Worm (Caenorhabditis elegans) whole organism, L1 larva: Measurements from ENCODE around the gene sdz-21.

Experiments used
- Y116A8C.19 ChIP-seq: sonication (generic microtip); optimal IDR thresholded peaks from 2 replicates; lab custom pipeline; 2016; ENCODE audit warnings: missing compliant biosample characterization, missing genetic modification characterization, borderline replicate concordance
- alr-1 ChIP-seq: fragments of 200-800 bp; sonication (Bioruptor generic); optimal IDR thresholded peaks from 2 replicates; lab custom pipeline; 2018; ENCODE audit warnings: borderline replicate concordance, mild to moderate bottlenecking, missing genetic modification characterization, missing compliant biosample characterization
- aly-2 ChIP-seq: fragments of 150-350 bp; optimal IDR thresholded peaks from 2 replicates; lab custom pipeline; 2014; ENCODE audit warnings: missing biosample characterization, missing genetic modification characterization
- ama-1 ChIP-seq: fragments of 150-350 bp; optimal IDR thresholded peaks from 2 replicates; lab custom pipeline; 2014
- ceh-8 ChIP-seq: fragments of 200-800 bp; sonication (Bioruptor generic); optimal IDR thresholded peaks from 2 replicates; lab custom pipeline; 2018; ENCODE audit warnings: mild to moderate bottlenecking, missing genetic modification characterization, moderate library complexity, missing compliant biosample characterization
- ceh-82 ChIP-seq, 3 experiments: fragments of 150-350 bp in 1 of 3; sonication (generic microtip) in 2 of 3; optimal IDR thresholded peaks; 2 replicates each; lab custom pipeline; 2014 to 2017; ENCODE audit warnings: missing biosample characterization in 3 of 3, missing genetic modification characterization in 3 of 3
- ces-1 ChIP-seq: fragments of 150-350 bp; optimal IDR thresholded peaks from 2 replicates; lab custom pipeline; 2014; ENCODE audit warnings: missing biosample characterization, missing genetic modification reagents, missing genetic modification characterization
- dpl-1 ChIP-seq, 3 experiments: fragments of 150-350 bp in 2 of 3; sonication (generic microtip) in 1 of 3; optimal IDR thresholded peaks; 2 replicates each; lab custom pipeline; 2014 to 2017; ENCODE audit warnings: missing biosample characterization in 3 of 3, missing genetic modification characterization in 3 of 3, missing genetic modification reagents in 3 of 3
- dsc-1 ChIP-seq: sonication (generic microtip); optimal IDR thresholded peaks from 2 replicates; lab custom pipeline; 2016; ENCODE audit warnings: mild to moderate bottlenecking, missing genetic modification characterization, missing compliant biosample characterization
- efl-3 ChIP-seq: fragments of 200-800 bp; sonication (Bioruptor generic); optimal IDR thresholded peaks from 2 replicates; lab custom pipeline; 2018; ENCODE audit warnings: mild to moderate bottlenecking, missing genetic modification characterization, missing compliant biosample characterization
- egl-13 ChIP-seq: sonication (generic microtip); optimal IDR thresholded peaks from 2 replicates; lab custom pipeline; 2016; ENCODE audit warnings: missing genotype, missing genetic modification reagents, missing genetic modification characterization, missing compliant biosample characterization
- egl-27 ChIP-seq, 2 experiments: fragments of 150-350 bp in 1 of 2; sonication (generic microtip); optimal IDR thresholded peaks; 3 replicates each; lab custom pipeline; 2017 to 2018; ENCODE audit warnings: missing biosample characterization in 2 of 2, missing genetic modification characterization in 2 of 2, missing genetic modification reagents in 2 of 2
- elt-2 ChIP-seq: sonication (generic microtip); optimal IDR thresholded peaks from 2 replicates; lab custom pipeline; 2016; ENCODE audit warnings: missing genetic modification characterization, mild to moderate bottlenecking, inconsistent platforms, missing compliant biosample characterization, missing genetic modification reagents
- fkh-10 ChIP-seq: sonication (generic microtip); optimal IDR thresholded peaks from 2 replicates; lab custom pipeline; 2017; ENCODE audit warnings: missing biosample characterization, missing genetic modification reagents, missing genetic modification characterization
- fkh-8 ChIP-seq: sonication (generic microtip); optimal IDR thresholded peaks from 2 replicates; lab custom pipeline; 2016; ENCODE audit warnings: mild to moderate bottlenecking, missing genetic modification characterization, missing compliant biosample characterization
- hlh-17 ChIP-seq: fragments of 200-800 bp; sonication (Bioruptor generic); optimal IDR thresholded peaks from 2 replicates; lab custom pipeline; 2018; ENCODE audit warnings: missing genetic modification characterization, mild to moderate bottlenecking, missing compliant biosample characterization, moderate library complexity, borderline replicate concordance
- hlh-4 ChIP-seq: sonication (generic microtip); optimal IDR thresholded peaks from 2 replicates; lab custom pipeline; 2016; ENCODE audit warnings: mild to moderate bottlenecking, missing genetic modification characterization, missing compliant biosample characterization
- irx-1 ChIP-seq: sonication (generic microtip); optimal IDR thresholded peaks from 2 replicates; lab custom pipeline; 2016; ENCODE audit warnings: missing genetic modification characterization, missing compliant biosample characterization
- isw-1 ChIP-seq: fragments of 200-800 bp; sonication (Bioruptor generic); IDR thresholded peaks from 2 replicates; pipeline ENCODE4 v1.3.6; 2022; ENCODE audit warnings: missing genetic modification characterization, missing compliant biosample characterization
- lin-13 ChIP-seq: fragments of 150-350 bp; optimal IDR thresholded peaks from 2 replicates; lab custom pipeline; 2014; ENCODE audit warnings: missing biosample characterization, missing genetic modification reagents, missing genetic modification characterization
- lin-15B ChIP-seq: fragments of 150-350 bp; sonication (generic microtip); optimal IDR thresholded peaks from 3 replicates; lab custom pipeline; 2014; ENCODE audit warnings: missing biosample characterization, missing genetic modification characterization
- lin-35 ChIP-seq, 2 experiments: fragments of 150-350 bp; optimal IDR thresholded peaks; 2 replicates each; lab custom pipeline; 2014; ENCODE audit warnings: missing biosample characterization in 2 of 2, missing genetic modification characterization in 2 of 2, missing genetic modification reagents in 2 of 2
- lir-3 ChIP-seq: sonication (generic microtip); optimal IDR thresholded peaks from 2 replicates; lab custom pipeline; 2016; ENCODE audit warnings: mild to moderate bottlenecking, missing genetic modification characterization, moderate library complexity, missing compliant biosample characterization; ENCODE audit not compliant: poor library complexity
- lsy-2 ChIP-seq, 2 experiments: fragments of 150-350 bp; optimal IDR thresholded peaks; 2 replicates each; lab custom pipeline; 2014; ENCODE audit warnings: missing biosample characterization in 2 of 2, missing genetic modification characterization in 2 of 2
- nhr-12 ChIP-seq: sonication (generic microtip); optimal IDR thresholded peaks from 2 replicates; lab custom pipeline; 2017; ENCODE audit warnings: missing biosample characterization, missing genetic modification characterization
- nhr-19 ChIP-seq: fragments of 200-800 bp; sonication (Bioruptor generic); conservative IDR thresholded peaks from 2 replicates; pipeline ENCODE4 v1.3.6; 2022; ENCODE audit warnings: missing genetic modification characterization, missing compliant biosample characterization
- nhr-20 ChIP-seq: sonication (generic microtip); optimal IDR thresholded peaks from 2 replicates; lab custom pipeline; 2016; ENCODE audit warnings: mild to moderate bottlenecking, missing genetic modification characterization, missing compliant biosample characterization
- nhr-237 ChIP-seq: fragments of 150-350 bp; optimal IDR thresholded peaks from 2 replicates; lab custom pipeline; 2014; ENCODE audit warnings: missing biosample characterization, missing genetic modification characterization
- nhr-71 ChIP-seq: sonication (generic microtip); optimal IDR thresholded peaks from 2 replicates; lab custom pipeline; 2016; ENCODE audit warnings: mild to moderate bottlenecking, missing genetic modification characterization, moderate library complexity, missing compliant biosample characterization
- nhr-77 ChIP-seq: fragments of 150-350 bp; optimal IDR thresholded peaks from 2 replicates; lab custom pipeline; 2014; ENCODE audit warnings: missing biosample characterization, missing genetic modification characterization
- nhr-90 ChIP-seq: sonication (generic microtip); optimal IDR thresholded peaks from 2 replicates; lab custom pipeline; 2016; ENCODE audit warnings: mild to moderate bottlenecking, missing genetic modification characterization, missing compliant biosample characterization; ENCODE audit not compliant: poor library complexity
- pag-3 ChIP-seq: sonication (generic microtip); optimal IDR thresholded peaks from 2 replicates; lab custom pipeline; 2017; ENCODE audit warnings: missing genetic modification characterization, mild to moderate bottlenecking, missing compliant biosample characterization, antibody characterized with exemption, borderline replicate concordance; ENCODE audit not compliant: insufficient read depth
- pqm-1 ChIP-seq: sonication (generic microtip); optimal IDR thresholded peaks from 3 replicates; lab custom pipeline; 2017; ENCODE audit warnings: missing biosample characterization, missing genetic modification characterization
- snpc-4 ChIP-seq: fragments of 150-350 bp; optimal IDR thresholded peaks from 2 replicates; lab custom pipeline; 2014; ENCODE audit warnings: missing biosample characterization, missing genetic modification characterization
- swsn-7 ChIP-seq: sonication (generic microtip); optimal IDR thresholded peaks from 2 replicates; lab custom pipeline; 2016; ENCODE audit warnings: missing genetic modification characterization, missing compliant biosample characterization
- tlp-1 ChIP-seq: fragments of 150-350 bp; optimal IDR thresholded peaks from 2 replicates; lab custom pipeline; 2014; ENCODE audit warnings: missing biosample characterization, missing genetic modification characterization
- unc-130 ChIP-seq: fragments of 150-350 bp; optimal IDR thresholded peaks from 2 replicates; lab custom pipeline; 2017; ENCODE audit warnings: missing biosample characterization, missing genetic modification characterization, inconsistent platforms
- unc-86 ChIP-seq: sonication (generic microtip); optimal IDR thresholded peaks from 2 replicates; lab custom pipeline; 2016; ENCODE audit warnings: missing genetic modification characterization, missing compliant biosample characterization
- vab-15 ChIP-seq: sonication (generic microtip); optimal IDR thresholded peaks from 2 replicates; lab custom pipeline; 2017; ENCODE audit warnings: missing genotype, mild to moderate bottlenecking, missing genetic modification characterization, missing compliant biosample characterization
- xbp-1 ChIP-seq: sonication (generic microtip); optimal IDR thresholded peaks from 2 replicates; lab custom pipeline; 2016; ENCODE audit warnings: missing genetic modification characterization, missing compliant biosample characterization
- zip-4 ChIP-seq: fragments of 200-800 bp; sonication (Bioruptor generic); optimal IDR thresholded peaks from 2 replicates; lab custom pipeline; 2018; ENCODE audit warnings: mild to moderate bottlenecking, missing genetic modification characterization, moderate library complexity, missing compliant biosample characterization
- ztf-11 ChIP-seq, 2 experiments: sonication (generic microtip); optimal IDR thresholded peaks; 2 replicates each; lab custom pipeline; 2016 to 2017; ENCODE audit warnings: missing genetic modification characterization in 2 of 2, missing biosample characterization in 1 of 2, missing compliant biosample characterization in 1 of 2
- ztf-4 ChIP-seq: fragments of 150-350 bp; optimal IDR thresholded peaks from 2 replicates; lab custom pipeline; 2014; ENCODE audit warnings: missing biosample characterization, missing genetic modification characterization

Gene sdz-21

ce11 chrIII:5697963-5698730 is 41.3 kb upstream of the sdz-21 start, which contains the start of the genes lgg-3 and rgs-5 (continued):
- TF ChIP-seq lin-13 (GFP tag; lab: Kevin White, UChicago) (no peak), ceh-8 (GFP tag; lab: Kevin White, UChicago) (no peak), lsy-2 (tag; optimal IDR thresholded peaks at IDR 0.05; lab: Kevin White, UChicago) (peak; percentile 30 to 62), fkh-10 (GFP tag; lab: Kevin White, UChicago) (no peak), lin-35 (GFP tag; optimal IDR thresholded peaks at IDR 0.05; lab: Kevin White, UChicago) (peak; percentile 10 to 70), nhr-77 (no peak), ceh-82 (tag; optimal IDR thresholded peaks at IDR 0.05; lab: Kevin White, UChicago) (peak in 1 of 3 experiments; percentile 34), egl-13 (tag; lab: Kevin White, UChicago) (no peak), elt-2 (tag; lab: Kevin White, UChicago) (no peak), unc-86 (tag; lab: Kevin White, UChicago) (no peak), nhr-20 (peak; percentile 3), pqm-1 (tag; lab: Kevin White, UChicago) (no peak), nhr-19 (GFP tag; lab: Robert Waterston, UW) (no peak), nhr-90 (tag; lab: Kevin White, UChicago) (no peak), hlh-4 (tag; lab: Kevin White, UChicago) (no peak), efl-3 (GFP tag; lab: Kevin White, UChicago) (no peak), lin-15B (peak; percentile 18), ztf-4 (tag; lab: Kevin White, UChicago) (no peak), nhr-237 (tag; lab: Kevin White, UChicago) (no peak), dpl-1 (GFP tag; optimal IDR thresholded peaks at IDR 0.05; lab: Kevin White, UChicago) (peak; percentile 14 to 64 (median 48)), aly-2 (tag; lab: Kevin White, UChicago) (no peak), fkh-8 (tag; lab: Kevin White, UChicago) (peak; percentile 1), swsn-7 (no peak), snpc-4 (tag; lab: Kevin White, UChicago) (no peak), dsc-1 (no peak), Y116A8C.19 (tag; lab: Kevin White, UChicago) (no peak), tlp-1 (no peak), alr-1 (tag; lab: Kevin White, UChicago) (no peak), lir-3 (tag; lab: Kevin White, UChicago) (no peak), irx-1 (tag; lab: Kevin White, UChicago) (no peak), ces-1 (GFP tag; lab: Kevin White, UChicago) (no peak), ama-1 (lab: Kevin White, UChicago) (no peak)

- TF ChIP-seq nhr-12 (no peak), lin-13 (GFP tag; lab: Kevin White, UChicago) (no peak), pag-3 (no peak), ces-1 (GFP tag; lab: Kevin White, UChicago) (no peak), isw-1 (GFP tag; lab: Robert Waterston, UW) (no peak), zip-4 (no peak), ztf-11 (tag; optimal IDR thresholded peaks at IDR 0.05; lab: Kevin White, UChicago) (no peak), hlh-17 (GFP tag; lab: Kevin White, UChicago) (no peak), unc-130 (tag; lab: Kevin White, UChicago) (no peak), Y116A8C.19 (tag; lab: Kevin White, UChicago) (no peak), xbp-1 (tag; lab: Kevin White, UChicago) (no peak), vab-15 (tag; lab: Kevin White, UChicago) (no peak), dpl-1 (GFP tag; optimal IDR thresholded peaks at IDR 0.05; lab: Kevin White, UChicago) (no peak), nhr-237 (tag; lab: Kevin White, UChicago) (no peak), nhr-71 (tag; lab: Kevin White, UChicago) (no peak), egl-27 (tag; optimal IDR thresholded peaks at IDR 0.05; lab: Kevin White, UChicago) (no peak)
- TF ChIP-seq, all 84 proteins: peak for 0
Observed at ce11 chrIII:5697266-5697665, 40.4 kb upstream of the sdz-21 start, which contains the start of gene B0336.7. Gene B0336.7 (minus strand): TSS chrIII:5697366.
